Fruit fly (Drosophila melanogaster) whole organism, embryonic: Measurements from ENCODE around the gene euc.

Experiments used
- BEAF-32 ChIP-seq: fragments of 200-800 bp; sonication (Bioruptor generic); optimal IDR thresholded peaks from 3 replicates; lab custom pipeline; 2017; ENCODE audit warnings: missing biosample characterization, missing genetic modification characterization, mild to moderate bottlenecking, moderate library complexity, missing genetic modification reagents
- CG11723 ChIP-seq: fragments of 200-800 bp; sonication (Bioruptor generic); optimal IDR thresholded peaks from 2 replicates; lab custom pipeline; 2017; ENCODE audit warnings: missing biosample characterization, mild to moderate bottlenecking, missing genetic modification characterization
- CG1529 ChIP-seq: fragments of 200-800 bp; sonication (Bioruptor generic); optimal IDR thresholded peaks from 3 replicates; lab custom pipeline; 2018; ENCODE audit warnings: missing biosample characterization, missing genetic modification characterization
- Dfd ChIP-seq, 2 experiments: fragments of >200 bp; optimal IDR thresholded peaks; 2 replicates each; lab custom pipeline; 2017; ENCODE audit warnings: missing biosample characterization in 2 of 2, missing genetic modification characterization in 2 of 2
- HLH54F ChIP-seq: fragments of 200-800 bp; sonication (Bioruptor generic); optimal IDR thresholded peaks from 3 replicates; lab custom pipeline; 2016; ENCODE audit warnings: missing biosample characterization, missing genetic modification characterization
- Ravus ChIP-seq: fragments of 200-800 bp; sonication (Bioruptor generic); IDR thresholded peaks from 2 replicates; pipeline ENCODE4 v1.3.6; 2022; ENCODE audit warnings: missing biosample characterization, missing genetic modification characterization
- Ssrp ChIP-seq: fragments of 200-800 bp; sonication (Bioruptor generic); optimal IDR thresholded peaks from 2 replicates; lab custom pipeline; 2018; ENCODE audit warnings: missing biosample characterization, mild to moderate bottlenecking, missing genetic modification characterization, moderate library complexity
- croc ChIP-seq: fragments of 200-800 bp; sonication (Bioruptor generic); conservative IDR thresholded peaks from 3 replicates; pipeline ENCODE4 v1.3.6; 2022; ENCODE audit warnings: missing biosample characterization, missing genetic modification characterization
- lola ChIP-seq, 3 experiments: fragments of >200 bp in 2 of 3; fragments of 200-800 bp in 1 of 3; sonication (Bioruptor generic) in 1 of 3; optimal IDR thresholded peaks; 2 replicates each; lab custom pipeline; 2017 to 2019; ENCODE audit warnings: missing biosample characterization in 3 of 3, missing genetic modification characterization in 3 of 3, mild to moderate bottlenecking in 1 of 3, moderate library complexity in 1 of 3
- row ChIP-seq: fragments of 200-800 bp; sonication (Bioruptor generic); IDR thresholded peaks from 3 replicates; pipeline ENCODE4 v1.3.6; 2022; ENCODE audit warnings: missing biosample characterization, missing genetic modification characterization
- sob ChIP-seq: fragments of 200-800 bp; sonication (Bioruptor generic); IDR thresholded peaks from 2 replicates; pipeline ENCODE4 v1.3.6; 2022; ENCODE audit warnings: missing biosample characterization, missing genetic modification characterization

DNA sequence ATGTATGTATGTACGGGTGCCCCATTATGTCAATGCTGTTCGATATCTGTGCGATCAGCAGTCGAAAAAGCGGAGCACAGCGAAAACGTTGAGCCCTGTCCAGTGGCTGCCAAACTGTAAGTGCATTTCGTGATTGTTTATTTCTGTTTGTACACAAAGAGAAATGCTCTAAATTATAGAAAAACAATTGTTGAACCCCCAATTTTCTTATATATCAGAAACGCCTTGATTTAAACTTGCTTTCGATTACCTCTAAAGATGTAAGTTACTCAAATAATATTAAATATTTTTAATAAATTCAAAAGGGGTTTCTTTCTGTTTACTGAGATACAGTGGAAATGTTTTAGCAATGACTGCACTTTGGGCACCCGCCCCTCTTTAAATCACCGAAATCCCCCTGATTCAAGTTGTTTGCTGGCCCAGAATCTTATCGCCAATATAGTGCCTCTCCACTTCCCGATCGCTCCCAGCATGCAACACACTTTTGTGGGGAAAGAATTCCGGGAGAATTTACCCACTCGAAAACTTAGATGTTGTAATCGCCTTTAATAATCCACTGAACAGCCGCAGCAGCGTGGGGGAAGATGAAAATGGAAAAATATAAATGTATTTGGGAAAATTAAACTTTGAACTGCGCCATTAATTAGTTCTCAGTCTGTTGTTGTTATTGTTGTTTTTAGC lies 36.3 kb upstream of the euc start:
- peak; percentile 58 for TF ChIP-seq row (GFP tag; lab: Robert Waterston, UW)
- TF ChIP-seq lola (GFP tag; optimal IDR thresholded peaks at IDR 0.05; lab: Kevin White, UChicago) = peak in 1 of 3 experiments; percentile 38
- no peak for TF ChIP-seq Dfd (GFP tag; optimal IDR thresholded peaks at IDR 0.05; lab: Kevin White, UChicago)
- peak; percentile 68 for TF ChIP-seq Ssrp
- no peak for TF ChIP-seq CG1529 (GFP tag; lab: Kevin White, UChicago)
- TF ChIP-seq croc = peak; percentile 48; the same call in 1 of the 3 replicates
- no peak for TF ChIP-seq HLH54F (GFP tag; lab: Kevin White, UChicago)
- TF ChIP-seq BEAF-32 = no peak
- no peak for TF ChIP-seq Ravus (GFP tag; lab: Robert Waterston, UW)
- peak; percentile 21; the same call in 1 of the 2 replicates for TF ChIP-seq sob (GFP tag; lab: Robert Waterston, UW)
- no peak for TF ChIP-seq CG11723 (GFP tag; lab: Kevin White, UChicago)
